Worm (Caenorhabditis elegans) whole organism, L3 larva: ENCODE results near the gene str-170.

Source experiments
- R02D3.7 ChIP-seq: fragments of 150-350 bp; optimal IDR thresholded peaks from 2 replicates; lab custom pipeline; 2014; ENCODE audit warnings: missing biosample characterization, missing genetic modification characterization
- jun-1 ChIP-seq: fragments of 150-350 bp; optimal IDR thresholded peaks from 2 replicates; lab custom pipeline; 2014; ENCODE audit warnings: missing biosample characterization, missing genetic modification reagents, missing genetic modification characterization
- lin-39 ChIP-seq: fragments of 150-350 bp; optimal IDR thresholded peaks from 2 replicates; lab custom pipeline; 2018; ENCODE audit warnings: missing biosample characterization, missing genetic modification reagents, missing genetic modification characterization
- nhr-237 ChIP-seq: fragments of 150-350 bp; optimal IDR thresholded peaks from 2 replicates; lab custom pipeline; 2014; ENCODE audit warnings: missing biosample characterization, missing genetic modification characterization
- snpc-4 ChIP-seq: fragments of 150-350 bp; optimal IDR thresholded peaks from 2 replicates; lab custom pipeline; 2014; ENCODE audit warnings: missing biosample characterization, missing genetic modification characterization
- unc-39 ChIP-seq: sonication (generic microtip); optimal IDR thresholded peaks from 4 replicates; lab custom pipeline; 2017; ENCODE audit warnings: missing biosample characterization, missing genetic modification characterization
- ztf-4 ChIP-seq: fragments of 150-350 bp; optimal IDR thresholded peaks from 2 replicates; lab custom pipeline; 2014; ENCODE audit warnings: missing biosample characterization, missing genetic modification characterization

ce11 chrIV:4889613-4890012 lies 12.4 kb downstream of the str-170 start, which contains the start of gene sgnh-1:
- no peak for TF ChIP-seq unc-39 (tag; lab: Kevin White, UChicago)
- TF ChIP-seq lin-39 (tag; lab: Kevin White, UChicago), result no peak
- no peak for TF ChIP-seq nhr-237 (tag; lab: Kevin White, UChicago)
- TF ChIP-seq R02D3.7 (tag; lab: Kevin White, UChicago), result no peak
- no peak for TF ChIP-seq snpc-4 (tag; lab: Kevin White, UChicago)
- TF ChIP-seq ztf-4 (tag; lab: Kevin White, UChicago), result no peak
- no peak for TF ChIP-seq jun-1 (tag; lab: Kevin White, UChicago)
